Worm (Caenorhabditis elegans) whole organism, early embryonic: ENCODE measurements around the gene T26H5.11.

Experiments used
- B0310.2 ChIP-seq: sonication (generic microtip); optimal IDR thresholded peaks from 2 replicates; lab custom pipeline; 2016; ENCODE audit warnings: mild to moderate bottlenecking, missing genetic modification characterization, missing compliant biosample characterization
- F13C5.2 ChIP-seq: sonication (generic microtip); optimal IDR thresholded peaks from 2 replicates; lab custom pipeline; 2017; ENCODE audit warnings: mild to moderate bottlenecking, missing genetic modification characterization, inconsistent platforms, missing compliant biosample characterization
- aly-1 ChIP-seq: sonication (generic microtip); optimal IDR thresholded peaks from 2 replicates; lab custom pipeline; 2016; ENCODE audit warnings: missing genetic modification characterization, missing compliant biosample characterization
- ama-1 ChIP-seq: fragments of 150-350 bp; optimal IDR thresholded peaks from 2 replicates; lab custom pipeline; 2014
- ceh-13 ChIP-seq: fragments of 200-800 bp; sonication (Bioruptor generic); optimal IDR thresholded peaks from 2 replicates; lab custom pipeline; 2018; ENCODE audit warnings: mild to moderate bottlenecking, missing genetic modification characterization, missing compliant biosample characterization
- ceh-36 ChIP-seq: sonication (generic microtip); optimal IDR thresholded peaks from 2 replicates; lab custom pipeline; 2016; ENCODE audit warnings: missing genetic modification characterization, inconsistent platforms, missing compliant biosample characterization
- ets-7 ChIP-seq: sonication (generic microtip); optimal IDR thresholded peaks from 2 replicates; lab custom pipeline; 2016; ENCODE audit warnings: missing genotype, missing genetic modification characterization, missing compliant biosample characterization
- flt-1 ChIP-seq: fragments of 200-800 bp; sonication (Bioruptor generic); IDR thresholded peaks from 2 replicates; pipeline ENCODE4 v1.3.6; 2022; ENCODE audit warnings: missing genetic modification characterization, missing compliant biosample characterization
- hmbx-1 ChIP-seq: sonication (generic microtip); optimal IDR thresholded peaks from 2 replicates; lab custom pipeline; 2016; ENCODE audit warnings: mild to moderate bottlenecking, missing genetic modification characterization, missing compliant biosample characterization
- hmg-4 ChIP-seq: fragments of 200-800 bp; sonication (Bioruptor generic); optimal IDR thresholded peaks from 2 replicates; lab custom pipeline; 2018; ENCODE audit warnings: mild to moderate bottlenecking, missing genetic modification characterization, missing compliant biosample characterization
- hnd-1 ChIP-seq: sonication (generic microtip); optimal IDR thresholded peaks from 2 replicates; lab custom pipeline; 2016; ENCODE audit warnings: missing genetic modification characterization, missing compliant biosample characterization
- pes-1 ChIP-seq: fragments of 200-800 bp; sonication (Bioruptor generic); IDR thresholded peaks from 2 replicates; pipeline ENCODE4 v1.3.6; 2022; ENCODE audit warnings: missing genetic modification reagents, missing genetic modification characterization, missing compliant biosample characterization
- scrt-1 ChIP-seq: fragments of 200-800 bp; sonication (Bioruptor generic); IDR thresholded peaks from 2 replicates; pipeline ENCODE4 v1.3.6; 2022; ENCODE audit warnings: missing genetic modification characterization, missing compliant biosample characterization
- sea-1 ChIP-seq: fragments of 200-800 bp; sonication (Bioruptor generic); conservative IDR thresholded peaks from 2 replicates; pipeline ENCODE4 v1.3.6; 2022; ENCODE audit warnings: missing genetic modification characterization, missing compliant biosample characterization
- tbx-11 ChIP-seq: fragments of 200-800 bp; sonication (Bioruptor generic); IDR thresholded peaks from 2 replicates; pipeline ENCODE4 v1.3.6; 2022; ENCODE audit warnings: missing genetic modification characterization, missing compliant biosample characterization
- tbx-37 ChIP-seq: fragments of 200-800 bp; sonication (Bioruptor generic); conservative IDR thresholded peaks from 2 replicates; pipeline ENCODE4 v1.3.6; 2022; ENCODE audit warnings: missing genetic modification reagents, missing genetic modification characterization, missing compliant biosample characterization
- tra-4 ChIP-seq: sonication (generic microtip); optimal IDR thresholded peaks from 2 replicates; lab custom pipeline; 2017; ENCODE audit warnings: missing genetic modification characterization, missing compliant biosample characterization

The T26H5.11 gene

ce11 chrV:15401856-15402314 is 42.2 kb downstream of the T26H5.11 start, which contains the start of gene fbxa-135:
Gene fbxa-135 (plus strand): TSS chrV:15402264.
- TF ChIP-seq ceh-36 (tag; lab: Kevin White, UChicago), result no peak
- no peak for TF ChIP-seq sea-1
- TF ChIP-seq F13C5.2 (tag; lab: Kevin White, UChicago), result no peak

- TF ChIP-seq tbx-37 (GFP tag; lab: Robert Waterston, UW) (no peak), ama-1 (lab: Kevin White, UChicago) (no peak), hmbx-1 (tag; lab: Kevin White, UChicago) (no peak), ceh-36 (tag; lab: Kevin White, UChicago) (no peak), scrt-1 (no peak), aly-1 (tag; lab: Kevin White, UChicago) (no peak), ets-7 (tag; lab: Kevin White, UChicago) (no peak), F13C5.2 (tag; lab: Kevin White, UChicago) (no peak), ceh-13 (no peak), tra-4 (tag; lab: Kevin White, UChicago) (no peak), tbx-11 (GFP tag; lab: Robert Waterston, UW) (no peak), flt-1 (GFP tag; lab: Robert Waterston, UW) (no peak), B0310.2 (tag; lab: Kevin White, UChicago) (no peak)
Observed at ce11 chrV:15399691-15400377, 44.3 kb downstream of the T26H5.11 start, which contains the start of the genes T06E6.15 and sri-7. Gene T06E6.15 (minus strand): TSS chrV:15399791. Gene sri-7 (plus strand): TSS chrV:15400327.

ce11 chrV:15398728-15399127 is 45.4 kb downstream of the T26H5.11 start, which contains the start of gene fbxa-199:
Gene fbxa-199 (minus strand): TSS chrV:15398828.
- no peak for TF ChIP-seq tra-4 (tag; lab: Kevin White, UChicago)
- TF ChIP-seq sea-1, result no peak
- no peak for TF ChIP-seq tbx-11 (GFP tag; lab: Robert Waterston, UW)
- TF ChIP-seq ceh-36 (tag; lab: Kevin White, UChicago), result no peak
- no peak for TF ChIP-seq hnd-1 (tag; lab: Kevin White, UChicago)
- TF ChIP-seq hmg-4, result no peak
- TF ChIP-seq flt-1 (GFP tag; lab: Robert Waterston, UW), result no peak
- TF ChIP-seq B0310.2 (tag; lab: Kevin White, UChicago), result no peak
- TF ChIP-seq ceh-13, result no peak
- TF ChIP-seq ets-7 (tag; lab: Kevin White, UChicago), result no peak
- no peak for TF ChIP-seq pes-1
- TF ChIP-seq scrt-1, result no peak
- no peak for TF ChIP-seq ama-1 (lab: Kevin White, UChicago)
- no peak for TF ChIP-seq hmbx-1 (tag; lab: Kevin White, UChicago)
- TF ChIP-seq tbx-37 (GFP tag; lab: Robert Waterston, UW), result no peak

- TF ChIP-seq flt-1 (GFP tag; lab: Robert Waterston, UW), result no peak
- TF ChIP-seq ama-1 (lab: Kevin White, UChicago), result no peak
- no peak for TF ChIP-seq tbx-11 (GFP tag; lab: Robert Waterston, UW)
- TF ChIP-seq ets-7 (tag; lab: Kevin White, UChicago), result no peak
- no peak for TF ChIP-seq aly-1 (tag; lab: Kevin White, UChicago)
- no peak for TF ChIP-seq hnd-1 (tag; lab: Kevin White, UChicago)
- no peak for TF ChIP-seq hmg-4
- TF ChIP-seq tbx-37 (GFP tag; lab: Robert Waterston, UW), result no peak
- TF ChIP-seq pes-1, result no peak
Observed at ce11 chrV:15397139-15397538, 46.9 kb downstream of the T26H5.11 start.

DNA sequence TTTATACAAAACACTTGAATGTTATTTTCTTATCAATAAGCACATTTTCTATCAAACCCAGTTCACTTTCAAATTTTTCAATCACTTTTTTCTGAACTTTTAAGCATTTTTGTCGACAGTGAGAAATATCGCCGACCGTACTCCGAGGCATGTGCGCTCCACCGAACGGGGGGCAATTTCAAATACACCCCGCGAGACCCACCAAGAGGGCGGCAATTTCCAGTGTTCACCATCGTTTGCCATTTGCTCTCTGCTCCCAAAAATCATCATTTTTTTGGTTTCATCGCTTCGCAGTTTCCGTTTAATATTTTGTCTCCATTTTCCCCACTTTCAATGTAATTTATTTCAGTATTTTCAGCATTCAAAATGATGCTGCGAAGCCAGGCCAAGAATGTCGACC is 48.7 kb downstream of the T26H5.11 start, which contains the start of gene cyb-3:
cyb-3 (plus strand) TSS at position 350 of the 400 bp plus-strand sequence.
- TF ChIP-seq pes-1 (0 out of 2 replicates have a peak, but pooled peaks have one; percentile 37), ceh-36 (tag; lab: Kevin White, UChicago) (no peak), ets-7 (tag; lab: Kevin White, UChicago) (no peak)

ce11 chrV:15394906-15395305 is 49.2 kb downstream of the T26H5.11 start, which contains the start of gene T06E6.1:
Gene T06E6.1 (minus strand): TSS chrV:15394961.
- TF ChIP-seq hmbx-1 (tag; lab: Kevin White, UChicago), result no peak
